Worm (Caenorhabditis elegans) whole organism, L1 larva: ENCODE measurements around the gene F09A5.3.

ENCODE experiments used
- C16A3.4 ChIP-seq: fragments of 150-350 bp; optimal IDR thresholded peaks from 2 replicates; lab custom pipeline; 2014; ENCODE audit warnings: missing biosample characterization, missing genetic modification characterization
- lin-14 ChIP-seq: fragments of 200-800 bp; sonication (Bioruptor generic); optimal IDR thresholded peaks from 2 replicates; lab custom pipeline; 2018; ENCODE audit warnings: mild to moderate bottlenecking, missing genetic modification characterization, moderate library complexity, missing compliant biosample characterization
- nhr-237 ChIP-seq: fragments of 150-350 bp; optimal IDR thresholded peaks from 2 replicates; lab custom pipeline; 2014; ENCODE audit warnings: missing biosample characterization, missing genetic modification characterization
- nhr-90 ChIP-seq: sonication (generic microtip); optimal IDR thresholded peaks from 2 replicates; lab custom pipeline; 2016; ENCODE audit warnings: mild to moderate bottlenecking, missing genetic modification characterization, missing compliant biosample characterization; ENCODE audit not compliant: poor library complexity
- snpc-4 ChIP-seq: fragments of 150-350 bp; optimal IDR thresholded peaks from 2 replicates; lab custom pipeline; 2014; ENCODE audit warnings: missing biosample characterization, missing genetic modification characterization
- unc-62 ChIP-seq: fragments of 150-350 bp; optimal IDR thresholded peaks from 2 replicates; lab custom pipeline; 2014; ENCODE audit warnings: missing biosample characterization, missing genetic modification reagents, missing genetic modification characterization

DNA sequence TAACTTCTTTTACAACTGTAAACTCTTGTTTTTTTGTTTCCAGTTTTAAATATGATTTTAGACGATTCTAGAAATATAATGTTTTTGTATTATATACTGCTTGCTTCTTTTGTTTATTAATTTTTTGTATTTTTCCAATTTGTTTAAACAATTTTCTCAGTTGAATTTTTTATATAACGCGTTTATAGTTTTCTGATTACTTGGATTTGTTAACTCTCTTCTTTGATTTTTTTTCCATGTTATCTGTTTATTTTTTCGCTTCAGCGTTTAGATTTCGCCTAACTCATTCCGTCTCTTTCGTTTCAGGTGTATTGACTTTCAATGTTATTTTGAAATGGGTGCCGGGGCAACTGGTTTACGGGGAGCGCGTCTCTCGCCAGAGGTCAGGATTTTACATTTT is 49.5 kb downstream of the F09A5.3 start, which contains the start of gene gpa-6:
- TF ChIP-seq lin-14 (GFP tag; lab: Kevin White, UChicago) (no peak), snpc-4 (tag; lab: Kevin White, UChicago) (no peak), unc-62 (no peak), C16A3.4 (no peak), nhr-237 (tag; lab: Kevin White, UChicago) (no peak), nhr-90 (no peak)
